Worm (Caenorhabditis elegans) whole organism, young adult: ENCODE data around the gene R11E3.2.

Experiments used
- B0019.2 ChIP-seq: fragments of 200-800 bp; sonication (Bioruptor generic); conservative IDR thresholded peaks from 2 replicates; pipeline ENCODE4 v1.3.6; 2022; ENCODE audit warnings: missing genetic modification reagents, missing genetic modification characterization, missing compliant biosample characterization
- B0261.1 ChIP-seq: sonication (generic microtip); optimal IDR thresholded peaks from 2 replicates; lab custom pipeline; 2016; ENCODE audit warnings: mild to moderate bottlenecking, missing genetic modification characterization, moderate library complexity, missing compliant biosample characterization
- B0336.3 ChIP-seq: fragments of 200-800 bp; sonication (Bioruptor generic); IDR thresholded peaks from 2 replicates; pipeline ENCODE4 v1.3.6; 2022; ENCODE audit warnings: missing genetic modification characterization, missing compliant biosample characterization
- D2030.7 ChIP-seq: fragments of 200-800 bp; sonication (Bioruptor generic); IDR thresholded peaks from 2 replicates; pipeline ENCODE4 v1.3.6; 2022; ENCODE audit warnings: missing genetic modification reagents, missing genetic modification characterization, missing compliant biosample characterization
- F22D6.2 ChIP-seq: sonication (generic microtip); optimal IDR thresholded peaks from 2 replicates; lab custom pipeline; 2016; ENCODE audit warnings: mild to moderate bottlenecking, missing genetic modification characterization, missing compliant biosample characterization
- F33H1.4 ChIP-seq: fragments of 200-800 bp; sonication (Bioruptor generic); IDR thresholded peaks from 2 replicates; pipeline ENCODE4 v1.3.6; 2022; ENCODE audit warnings: missing genetic modification reagents, missing genetic modification characterization, missing compliant biosample characterization
- F55B11.4 ChIP-seq: sonication (generic microtip); optimal IDR thresholded peaks from 2 replicates; lab custom pipeline; 2016; ENCODE audit warnings: missing compliant biosample characterization, missing genetic modification characterization, borderline replicate concordance; ENCODE audit not compliant: insufficient read depth
- K11D2.4 ChIP-seq: fragments of 200-800 bp; sonication (Bioruptor generic); IDR thresholded peaks from 2 replicates; pipeline ENCODE4 v1.3.6; 2022; ENCODE audit warnings: missing genetic modification reagents, missing genetic modification characterization, missing compliant biosample characterization
- T07F8.4 ChIP-seq: sonication (generic microtip); optimal IDR thresholded peaks from 2 replicates; lab custom pipeline; 2016; ENCODE audit warnings: mild to moderate bottlenecking, missing genetic modification characterization, moderate library complexity, missing compliant biosample characterization
- T26A5.8 ChIP-seq: sonication (generic microtip); optimal IDR thresholded peaks from 2 replicates; lab custom pipeline; 2016; ENCODE audit warnings: missing genetic modification characterization, missing compliant biosample characterization
- Y79H2A.3 ChIP-seq: fragments of 200-800 bp; sonication (Bioruptor generic); conservative IDR thresholded peaks from 2 replicates; pipeline ENCODE4 v1.3.6; 2022; ENCODE audit warnings: missing genetic modification reagents, missing genetic modification characterization, missing compliant biosample characterization
- ZK185.1 ChIP-seq: sonication (generic microtip); optimal IDR thresholded peaks from 2 replicates; lab custom pipeline; 2016; ENCODE audit warnings: mild to moderate bottlenecking, missing genetic modification characterization, missing compliant biosample characterization; ENCODE audit not compliant: poor library complexity, severe bottlenecking
- akir-1 ChIP-seq: fragments of 200-800 bp; sonication (Bioruptor generic); optimal IDR thresholded peaks from 2 replicates; lab custom pipeline; 2018; ENCODE audit warnings: mild to moderate bottlenecking, missing genetic modification characterization, moderate library complexity, missing compliant biosample characterization
- ama-1 ChIP-seq, 3 experiments: fragments of 150-350 bp in 1 of 3; sonication (generic microtip) in 2 of 3; optimal IDR thresholded peaks; 2 replicates each; lab custom pipeline; 2014 to 2018; ENCODE audit warnings: missing biosample characterization in 2 of 3, missing genetic modification characterization in 2 of 3, missing genetic modification reagents in 2 of 3
- attf-6 ChIP-seq: fragments of 200-800 bp; sonication (Bioruptor generic); IDR thresholded peaks from 2 replicates; pipeline ENCODE4 v1.3.6; 2022; ENCODE audit warnings: missing genetic modification reagents, missing genetic modification characterization, missing compliant biosample characterization
- cebp-1 ChIP-seq, 2 experiments: fragments of 200-800 bp in 1 of 2; sonication (Bioruptor generic) in 1 of 2; sonication (generic microtip) in 1 of 2; IDR thresholded peaks in 1 of 2; optimal IDR thresholded peaks in 1 of 2; 2 replicates each; pipeline versions ENCODE4 v1.3.6 to Lab custom; 2017 to 2022; ENCODE audit warnings: missing compliant biosample characterization in 2 of 2, missing genetic modification characterization in 2 of 2, mild to moderate bottlenecking in 1 of 2, missing genetic modification reagents in 1 of 2, moderate library complexity in 1 of 2
- cebp-2 ChIP-seq: fragments of 200-800 bp; sonication (Bioruptor generic); IDR thresholded peaks from 2 replicates; pipeline ENCODE4 v1.3.6; 2022; ENCODE audit warnings: missing genetic modification characterization, missing compliant biosample characterization
- ceh-100 ChIP-seq: fragments of 200-800 bp; sonication (Bioruptor generic); IDR thresholded peaks from 2 replicates; pipeline ENCODE4 v1.3.6; 2022; ENCODE audit warnings: missing genetic modification reagents, missing genetic modification characterization, missing compliant biosample characterization
- die-1 ChIP-seq: sonication (generic microtip); optimal IDR thresholded peaks from 2 replicates; lab custom pipeline; 2016; ENCODE audit warnings: missing genotype, mild to moderate bottlenecking, missing genetic modification characterization, missing compliant biosample characterization
- dpl-1 ChIP-seq: fragments of 150-350 bp; optimal IDR thresholded peaks from 2 replicates; lab custom pipeline; 2014; ENCODE audit warnings: missing biosample characterization, missing genetic modification reagents, missing genetic modification characterization
- ets-4 ChIP-seq: fragments of 200-800 bp; sonication (Bioruptor generic); optimal IDR thresholded peaks from 2 replicates; lab custom pipeline; 2018; ENCODE audit warnings: mild to moderate bottlenecking, missing genetic modification characterization, missing compliant biosample characterization
- fkh-3 ChIP-seq: sonication (generic microtip); optimal IDR thresholded peaks from 2 replicates; lab custom pipeline; 2016; ENCODE audit warnings: mild to moderate bottlenecking, missing genetic modification characterization, missing compliant biosample characterization
- hmg-1.2 ChIP-seq: fragments of 200-800 bp; sonication (Bioruptor generic); IDR thresholded peaks from 2 replicates; pipeline ENCODE4 v1.3.6; 2022; ENCODE audit warnings: missing genetic modification reagents, missing genetic modification characterization, missing compliant biosample characterization
- lag-1 ChIP-seq: fragments of 200-800 bp; sonication (Bioruptor generic); IDR thresholded peaks from 2 replicates; pipeline ENCODE4 v1.3.6; 2022; ENCODE audit warnings: missing genetic modification reagents, missing genetic modification characterization, missing compliant biosample characterization
- lin-26 ChIP-seq: fragments of 200-800 bp; sonication (Bioruptor generic); IDR thresholded peaks from 2 replicates; pipeline ENCODE4 v1.3.6; 2022; ENCODE audit warnings: missing genetic modification reagents, missing genetic modification characterization, missing compliant biosample characterization
- lin-35 ChIP-seq, 3 experiments: fragments of 150-350 bp in 2 of 3; sonication (generic microtip) in 1 of 3; optimal IDR thresholded peaks; 2 replicates each; lab custom pipeline; 2014 to 2018; ENCODE audit warnings: missing biosample characterization in 3 of 3, missing genetic modification characterization in 3 of 3, missing genetic modification reagents in 3 of 3
- lin-54 ChIP-seq: fragments of 200-800 bp; sonication (Bioruptor generic); optimal IDR thresholded peaks from 2 replicates; lab custom pipeline; 2018; ENCODE audit warnings: mild to moderate bottlenecking, missing genetic modification characterization, missing compliant biosample characterization
- lsl-1 ChIP-seq: fragments of 200-800 bp; sonication (Bioruptor generic); optimal IDR thresholded peaks from 2 replicates; lab custom pipeline; 2018; ENCODE audit warnings: mild to moderate bottlenecking, missing genetic modification characterization, moderate library complexity, missing compliant biosample characterization
- madf-10 ChIP-seq: sonication (generic microtip); optimal IDR thresholded peaks from 2 replicates; lab custom pipeline; 2016; ENCODE audit warnings: mild to moderate bottlenecking, missing genetic modification characterization, missing compliant biosample characterization
- mcd-1 ChIP-seq: fragments of 200-800 bp; sonication (Bioruptor generic); IDR thresholded peaks from 2 replicates; pipeline ENCODE4 v1.3.6; 2022; ENCODE audit warnings: missing genetic modification reagents, missing genetic modification characterization, missing compliant biosample characterization
- mel-28 ChIP-seq: sonication (generic microtip); optimal IDR thresholded peaks from 2 replicates; lab custom pipeline; 2016; ENCODE audit warnings: borderline replicate concordance, mild to moderate bottlenecking, missing genetic modification characterization, missing compliant biosample characterization
- mes-4 ChIP-seq: sonication (generic microtip); optimal IDR thresholded peaks from 2 replicates; lab custom pipeline; 2016; ENCODE audit warnings: missing genotype, missing genetic modification characterization, missing compliant biosample characterization
- nfya-1 ChIP-seq: sonication (generic microtip); optimal IDR thresholded peaks from 2 replicates; lab custom pipeline; 2017; ENCODE audit warnings: antibody characterized with exemption, missing compliant biosample characterization, missing genetic modification characterization, borderline replicate concordance; ENCODE audit not compliant: insufficient read depth
- nhr-27 ChIP-seq: fragments of 200-800 bp; sonication (Bioruptor generic); optimal IDR thresholded peaks from 2 replicates; lab custom pipeline; 2018; ENCODE audit warnings: mild to moderate bottlenecking, missing genetic modification characterization, moderate library complexity, missing compliant biosample characterization
- pbrm-1 ChIP-seq: fragments of 200-800 bp; sonication (Bioruptor generic); IDR thresholded peaks from 2 replicates; pipeline ENCODE4 v1.3.6; 2022; ENCODE audit warnings: missing genetic modification reagents, missing genetic modification characterization, missing compliant biosample characterization
- rcor-1 ChIP-seq: fragments of 200-800 bp; sonication (Bioruptor generic); IDR thresholded peaks from 2 replicates; pipeline ENCODE4 v1.3.6; 2022; ENCODE audit warnings: missing genetic modification reagents, missing genetic modification characterization, missing compliant biosample characterization
- rec-8 ChIP-seq, 2 experiments: sonication (generic microtip); optimal IDR thresholded peaks; 2 replicates each; lab custom pipeline; 2016; ENCODE audit warnings: mild to moderate bottlenecking in 2 of 2, missing genetic modification characterization in 2 of 2, missing genetic modification reagents in 2 of 2, missing genotype in 2 of 2, missing biosample characterization in 1 of 2, missing compliant biosample characterization in 1 of 2, moderate library complexity in 1 of 2
- snpc-1.1 ChIP-seq: sonication (generic microtip); optimal IDR thresholded peaks from 2 replicates; lab custom pipeline; 2017; ENCODE audit warnings: missing genetic modification characterization, mild to moderate bottlenecking, missing compliant biosample characterization, antibody characterized with exemption, moderate library complexity, missing genotype, missing genetic modification reagents; ENCODE audit not compliant: insufficient read depth
- snpc-1.3 ChIP-seq: sonication (generic microtip); optimal IDR thresholded peaks from 2 replicates; lab custom pipeline; 2017; ENCODE audit warnings: missing genetic modification characterization, mild to moderate bottlenecking, missing compliant biosample characterization, antibody characterized with exemption, moderate library complexity, missing genotype, missing genetic modification reagents; ENCODE audit not compliant: insufficient read depth
- tbx-9 ChIP-seq: sonication (generic microtip); optimal IDR thresholded peaks from 2 replicates; lab custom pipeline; 2016; ENCODE audit warnings: borderline replicate concordance, missing genetic modification characterization, inconsistent platforms, missing compliant biosample characterization
- unc-130 ChIP-seq: sonication (generic microtip); optimal IDR thresholded peaks from 2 replicates; lab custom pipeline; 2016; ENCODE audit warnings: missing genetic modification reagents, missing genetic modification characterization, missing compliant biosample characterization
- zfh-2 ChIP-seq: fragments of 200-800 bp; sonication (Bioruptor generic); conservative IDR thresholded peaks from 2 replicates; pipeline ENCODE4 v1.3.6; 2022; ENCODE audit warnings: missing genetic modification reagents, missing genetic modification characterization, missing compliant biosample characterization
- zim-3 ChIP-seq: sonication (generic microtip); optimal IDR thresholded peaks from 2 replicates; lab custom pipeline; 2017; ENCODE audit warnings: mild to moderate bottlenecking, missing genetic modification characterization, moderate library complexity, missing compliant biosample characterization
- ztf-25 ChIP-seq: fragments of 200-800 bp; sonication (Bioruptor generic); IDR thresholded peaks from 2 replicates; pipeline ENCODE4 v1.3.6; 2022; ENCODE audit warnings: missing genetic modification reagents, missing genetic modification characterization, missing compliant biosample characterization
- ztf-28 ChIP-seq: fragments of 200-800 bp; sonication (Bioruptor generic); IDR thresholded peaks from 2 replicates; pipeline ENCODE4 v1.3.6; 2022; ENCODE audit warnings: missing genetic modification reagents, missing genetic modification characterization, missing compliant biosample characterization
- ztf-6 ChIP-seq: fragments of 200-800 bp; sonication (Bioruptor generic); IDR thresholded peaks from 2 replicates; pipeline ENCODE4 v1.3.6; 2022; ENCODE audit warnings: missing genetic modification reagents, missing genetic modification characterization, missing compliant biosample characterization

R11E3.2 gene

DNA sequence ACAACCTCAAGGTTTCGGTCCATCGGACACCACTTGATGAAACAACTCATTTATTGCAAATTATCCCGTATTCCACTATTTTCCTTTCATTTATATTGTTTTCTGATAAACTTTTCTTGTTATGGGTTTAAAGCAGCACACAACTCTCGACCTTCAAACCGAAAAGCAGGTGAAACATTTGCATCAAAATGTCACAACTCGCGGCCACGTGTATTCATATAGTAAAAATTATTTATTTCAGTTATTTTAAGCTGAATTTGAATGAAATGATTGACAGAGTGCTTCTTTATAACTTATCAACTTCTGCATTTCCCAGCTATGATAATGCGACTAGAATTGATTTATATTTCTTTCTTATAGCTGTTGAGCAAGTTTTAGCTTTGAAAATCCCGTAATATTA lies 40.0 kb downstream of the R11E3.2 start, which contains the start of gene srw-95:
TSS of gene srw-95 (plus strand) at position 213 of the 400 bp plus-strand sequence.
- TF ChIP-seq B0336.3 (GFP tag; lab: Robert Waterston, UW) (peak; percentile 86), akir-1 (GFP tag; lab: Kevin White, UChicago) (no peak), nhr-27 (tag; lab: Kevin White, UChicago) (no peak), lin-54 (GFP tag; lab: Kevin White, UChicago) (peak; percentile 9), unc-130 (GFP tag; lab: Kevin White, UChicago) (peak; percentile 5), die-1 (tag; lab: Kevin White, UChicago) (peak; percentile 12), lsl-1 (GFP tag; lab: Kevin White, UChicago) (no peak), lin-26 (GFP tag; lab: Robert Waterston, UW) (0 out of 2 replicates have a peak, but pooled peaks have one; percentile 18), zfh-2 (GFP tag; lab: Robert Waterston, UW) (no peak), lin-35 (GFP tag; optimal IDR thresholded peaks at IDR 0.05; lab: Kevin White, UChicago) (peak in 1 of 3 experiments; percentile 11), cebp-1 (GFP tag; IDR thresholded peaks at IDR 0.05; lab: Robert Waterston, UW) (no peak), cebp-1 (tag; optimal IDR thresholded peaks at IDR 0.05; lab: Kevin White, UChicago) (peak; percentile 16), mel-28 (tag; lab: Kevin White, UChicago) (no peak), Y79H2A.3 (GFP tag; lab: Robert Waterston, UW) (no peak), tbx-9 (tag; lab: Kevin White, UChicago) (no peak), B0019.2 (GFP tag; lab: Robert Waterston, UW) (no peak), F22D6.2 (tag; lab: Kevin White, UChicago) (no peak), rcor-1 (peak; percentile 50; the same call in 1 of the 2 replicates), mes-4 (no peak), lag-1 (GFP tag; lab: Robert Waterston, UW) (no peak), zim-3 (tag; lab: Kevin White, UChicago) (no peak), ztf-25 (GFP tag; lab: Robert Waterston, UW) (0 out of 2 replicates have a peak, but pooled peaks have one; percentile 20), T26A5.8 (no peak), fkh-3 (no peak), mcd-1 (peak; percentile 28; the same call in 1 of the 2 replicates), ets-4 (GFP tag; lab: Kevin White, UChicago) (no peak), nfya-1 (tag; lab: Kevin White, UChicago) (no peak), ceh-100 (0 out of 2 replicates have a peak, but pooled peaks have one; percentile 40), K11D2.4 (no peak), rec-8 (tag; optimal IDR thresholded peaks at IDR 0.05; lab: Kevin White, UChicago) (no peak), pbrm-1 (no peak), madf-10 (tag; lab: Kevin White, UChicago) (no peak), snpc-1.3 (peak; percentile 19), F55B11.4 (tag; lab: Kevin White, UChicago) (no peak), T07F8.4 (no peak), dpl-1 (GFP tag; lab: Kevin White, UChicago) (no peak), D2030.7 (no peak), cebp-2 (no peak), hmg-1.2 (GFP tag; lab: Robert Waterston, UW) (0 out of 2 replicates have a peak, but pooled peaks have one; percentile 10), ztf-6 (GFP tag; lab: Robert Waterston, UW) (no peak), ztf-28 (no peak), F33H1.4 (no peak), B0261.1 (no peak), attf-6 (0 out of 2 replicates have a peak, but pooled peaks have one; percentile 53), snpc-1.1 (peak; percentile 24), ZK185.1 (tag; lab: Kevin White, UChicago) (no peak), ama-1 (optimal IDR thresholded peaks at IDR 0.05; lab: Kevin White, UChicago) (no peak), ama-1 (GFP tag; optimal IDR thresholded peaks at IDR 0.05; lab: Kevin White, UChicago) (no peak)
